Worm (Caenorhabditis elegans) whole organism, L4/young adult: Measurements from ENCODE around the gene gen-1.

Experiments
- W03F9.2 ChIP-seq: fragments of 150-350 bp; optimal IDR thresholded peaks from 2 replicates; lab custom pipeline; 2014; ENCODE audit warnings: missing biosample characterization, missing genetic modification characterization
- dao-5 ChIP-seq: sonication (generic microtip); optimal IDR thresholded peaks from 2 replicates; lab custom pipeline; 2016; ENCODE audit warnings: missing genotype, missing genetic modification characterization, moderate library complexity, missing compliant biosample characterization
- him-1 ChIP-seq: sonication (generic microtip); optimal IDR thresholded peaks from 2 replicates; lab custom pipeline; 2016; ENCODE audit warnings: missing genotype, missing genetic modification reagents, missing genetic modification characterization, missing compliant biosample characterization

gen-1 gene

DNA sequence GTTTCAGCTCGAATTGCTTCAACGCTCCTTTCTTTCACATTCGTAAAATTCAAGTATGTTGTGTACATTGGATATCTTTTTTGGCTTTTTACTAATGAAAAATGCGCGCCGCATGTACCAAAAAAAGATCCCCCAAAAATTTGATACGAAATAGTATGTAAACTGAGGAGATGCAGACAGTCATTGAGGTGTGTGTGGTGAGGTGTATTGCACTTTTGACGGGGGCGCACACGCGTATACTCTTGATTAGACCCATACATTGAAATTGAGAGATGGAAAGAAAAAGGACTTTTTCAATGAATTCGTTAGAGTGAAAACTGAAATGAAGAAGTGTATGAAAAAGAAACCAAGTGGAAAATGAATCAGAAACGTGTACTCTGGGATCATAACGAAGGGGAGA is 26.6 kb downstream of the gen-1 start:
- TF ChIP-seq W03F9.2 (tag; lab: Kevin White, UChicago), result no peak
- TF ChIP-seq him-1 (tag; lab: Kevin White, UChicago), result no peak
- TF ChIP-seq dao-5 (tag; lab: Kevin White, UChicago), result no peak

- TF ChIP-seq dao-5 (tag; lab: Kevin White, UChicago) (no peak), him-1 (tag; lab: Kevin White, UChicago) (no peak), W03F9.2 (tag; lab: Kevin White, UChicago) (no peak)
Measured at ce11 chrIII:6216833-6217466, 31.0 kb downstream of the gen-1 start, which contains the start of gene hot-4. hot-4 (plus strand) TSS chrIII:6217416.

ce11 chrIII:6215943-6216342 is 32.0 kb downstream of the gen-1 start:
- TF ChIP-seq dao-5 (tag; lab: Kevin White, UChicago), result no peak
- TF ChIP-seq W03F9.2 (tag; lab: Kevin White, UChicago), result no peak
- TF ChIP-seq him-1 (tag; lab: Kevin White, UChicago), result no peak

DNA sequence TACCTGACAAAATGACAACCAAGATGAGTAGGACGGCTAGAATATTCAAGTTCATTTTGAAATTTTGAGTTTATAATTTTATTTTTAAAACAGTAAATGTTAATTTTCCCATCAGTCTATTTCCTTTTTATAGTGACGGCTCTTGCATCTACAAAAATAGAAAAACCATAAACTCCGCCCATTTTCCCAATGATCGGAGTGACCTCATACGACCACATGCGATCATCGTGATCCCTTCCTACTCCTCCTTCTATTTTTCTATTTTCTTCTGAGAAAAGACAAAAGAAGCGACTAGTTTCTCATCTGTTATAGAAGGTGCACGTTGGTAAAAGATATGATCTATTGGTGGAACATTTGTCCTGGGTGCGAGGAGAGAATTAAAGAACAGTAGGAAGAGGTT is 32.5 kb downstream of the gen-1 start, which contains the start of gene C23G10.11:
C23G10.11 (minus strand) TSS at position 101 of the 400 bp plus-strand sequence.
- TF ChIP-seq dao-5 (tag; lab: Kevin White, UChicago), result no peak
- TF ChIP-seq W03F9.2 (tag; lab: Kevin White, UChicago), result no peak

- no peak for TF ChIP-seq W03F9.2 (tag; lab: Kevin White, UChicago)
- TF ChIP-seq dao-5 (tag; lab: Kevin White, UChicago), result no peak
- TF ChIP-seq him-1 (tag; lab: Kevin White, UChicago), result no peak
Measured at ce11 chrIII:6213915-6214314, 34.0 kb downstream of the gen-1 start, which contains the start of gene C23G10.10. C23G10.10 (minus strand) TSS chrIII:6214015.

- TF ChIP-seq him-1 (tag; lab: Kevin White, UChicago) (no peak), W03F9.2 (tag; lab: Kevin White, UChicago) (no peak), dao-5 (tag; lab: Kevin White, UChicago) (no peak)
Measured at ce11 chrIII:6210215-6210822, 37.6 kb downstream of the gen-1 start.

DNA sequence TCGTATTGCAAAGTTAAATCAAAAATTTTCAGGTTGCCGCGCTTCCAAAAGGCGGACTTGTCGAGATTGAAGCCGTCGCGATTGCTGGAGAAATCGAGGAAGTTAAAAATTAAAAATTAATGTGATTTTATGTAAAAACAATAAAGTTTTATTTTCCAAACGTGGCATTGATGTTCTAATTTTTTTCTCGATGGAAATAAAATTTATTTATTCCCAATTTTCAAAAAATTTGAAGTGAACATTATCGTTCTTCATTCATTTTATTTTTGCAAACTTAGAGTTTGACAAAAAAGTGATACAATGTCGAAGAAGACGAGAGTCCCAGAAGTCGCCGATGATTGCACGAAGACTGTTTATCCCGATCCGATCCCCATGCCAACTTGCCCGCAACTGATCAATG is 39.0 kb downstream of the gen-1 start, which contains the start of gene C23G10.1:
C23G10.1 (plus strand) TSS at position 301 of the 400 bp plus-strand sequence.
- no peak for TF ChIP-seq dao-5 (tag; lab: Kevin White, UChicago)
- no peak for TF ChIP-seq W03F9.2 (tag; lab: Kevin White, UChicago)
- no peak for TF ChIP-seq him-1 (tag; lab: Kevin White, UChicago)

DNA sequence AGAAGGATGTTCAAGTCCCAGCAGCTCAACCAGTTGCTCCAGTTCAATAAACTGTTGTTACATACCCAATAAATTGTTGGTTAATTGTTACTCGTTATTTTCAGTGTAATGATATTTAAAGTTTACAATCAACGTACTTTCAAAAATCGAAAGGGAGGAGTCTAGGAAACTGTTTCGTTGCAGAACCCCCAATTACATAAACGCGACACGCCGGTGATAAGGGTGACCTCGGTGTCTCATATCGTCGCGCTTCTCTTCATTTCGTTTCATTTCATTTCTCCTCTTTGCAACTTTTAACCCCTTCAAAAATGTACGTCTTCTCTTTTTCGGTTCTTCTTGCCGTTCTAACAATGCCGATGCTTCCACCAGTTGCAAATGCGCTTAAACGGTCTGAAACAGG is 40.1 kb downstream of the gen-1 start, which contains the start of gene C23G10.2:
C23G10.2 (plus strand) TSS at position 184 of the 400 bp plus-strand sequence.
- TF ChIP-seq W03F9.2 (tag; lab: Kevin White, UChicago), result no peak
- TF ChIP-seq him-1 (tag; lab: Kevin White, UChicago), result no peak
- TF ChIP-seq dao-5 (tag; lab: Kevin White, UChicago), result no peak

DNA sequence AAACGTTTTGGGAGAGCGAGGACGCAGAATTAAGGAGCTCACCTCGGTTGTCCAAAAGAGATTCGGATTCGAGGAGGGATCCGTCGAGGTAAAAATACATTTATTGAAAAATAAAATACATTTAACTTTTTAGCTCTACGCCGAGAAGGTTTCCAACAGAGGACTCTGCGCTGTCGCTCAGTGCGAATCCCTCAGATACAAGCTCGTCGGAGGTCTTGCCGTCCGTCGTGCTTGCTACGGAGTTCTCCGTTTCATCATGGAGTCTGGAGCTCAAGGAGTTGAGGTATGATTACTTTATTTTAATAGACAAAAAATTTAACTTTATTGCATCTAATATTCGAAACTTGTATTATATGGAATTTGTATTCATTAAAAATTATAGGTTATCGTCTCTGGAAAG is 40.9 kb downstream of the gen-1 start:
- TF ChIP-seq dao-5 (tag; lab: Kevin White, UChicago) (no peak), him-1 (tag; lab: Kevin White, UChicago) (no peak), W03F9.2 (tag; lab: Kevin White, UChicago) (no peak)

ce11 chrIII:6206161-6206853 is 41.7 kb downstream of the gen-1 start, which contains the start of the genes sna-3 and rps-3:
sna-3 (minus strand) TSS chrIII:6206211.
rps-3 (plus strand) TSS chrIII:6206803.
- TF ChIP-seq him-1 (tag; lab: Kevin White, UChicago), result no peak
- TF ChIP-seq W03F9.2 (tag; lab: Kevin White, UChicago), result peak; percentile 90
- no peak for TF ChIP-seq dao-5 (tag; lab: Kevin White, UChicago)

DNA sequence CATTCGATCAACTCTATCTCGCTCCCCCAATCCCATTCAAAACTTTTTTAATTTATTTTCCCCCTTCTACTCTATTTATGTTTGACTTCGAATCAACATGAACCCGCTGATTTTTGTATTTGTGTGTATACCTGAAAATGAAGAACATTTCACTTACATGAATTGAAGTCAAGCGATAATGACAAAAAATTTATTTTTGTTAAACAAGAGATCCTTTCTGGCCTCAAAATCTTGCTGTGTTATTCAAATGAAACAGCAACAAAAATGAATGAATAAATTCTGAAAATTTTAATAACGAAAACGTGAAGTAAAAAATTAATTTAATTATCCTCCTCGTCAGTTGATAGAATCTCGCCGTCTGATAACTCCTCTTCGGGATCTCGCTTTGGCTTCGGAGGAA is 45.5 kb downstream of the gen-1 start:
- TF ChIP-seq W03F9.2 (tag; lab: Kevin White, UChicago), result no peak
- TF ChIP-seq dao-5 (tag; lab: Kevin White, UChicago), result no peak
- TF ChIP-seq him-1 (tag; lab: Kevin White, UChicago), result no peak

- TF ChIP-seq W03F9.2 (tag; lab: Kevin White, UChicago) (no peak), dao-5 (tag; lab: Kevin White, UChicago) (no peak), him-1 (tag; lab: Kevin White, UChicago) (no peak)
Measured at ce11 chrIII:6201325-6201724, 46.6 kb downstream of the gen-1 start.
